Fruit fly (Drosophila melanogaster) whole organism, embryonic: ENCODE measurements around the gene mthl11.

Experiments used
- Abd-B ChIP-seq: fragments of 200-800 bp; sonication (Bioruptor generic); optimal IDR thresholded peaks from 2 replicates; lab custom pipeline; 2018; ENCODE audit warnings: missing biosample characterization, mild to moderate bottlenecking, missing genetic modification characterization, moderate library complexity
- Aef1 ChIP-seq: fragments of 200-800 bp; sonication (Bioruptor generic); IDR thresholded peaks from 3 replicates; pipeline ENCODE4 v1.3.6; 2022; ENCODE audit warnings: missing biosample characterization, missing genetic modification characterization
- CG10959 ChIP-seq: fragments of 200-800 bp; sonication (Bioruptor generic); IDR thresholded peaks from 2 replicates; pipeline ENCODE4 v1.3.6; 2022; ENCODE audit warnings: missing biosample characterization, missing genetic modification characterization
- CG10979 ChIP-seq: fragments of 200-800 bp; sonication (Bioruptor generic); optimal IDR thresholded peaks from 2 replicates; lab custom pipeline; 2018; ENCODE audit warnings: missing biosample characterization, mild to moderate bottlenecking, missing genetic modification characterization, moderate library complexity
- CG12219 ChIP-seq: fragments of 200-800 bp; sonication (Bioruptor generic); optimal IDR thresholded peaks from 3 replicates; lab custom pipeline; 2018; ENCODE audit warnings: missing biosample characterization, mild to moderate bottlenecking, missing genetic modification characterization
- CG1233 ChIP-seq: fragments of 200-800 bp; sonication (Bioruptor generic); optimal IDR thresholded peaks from 4 replicates; lab custom pipeline; 2018; ENCODE audit warnings: missing biosample characterization, mild to moderate bottlenecking, missing genetic modification characterization
- CG12391 ChIP-seq: fragments of 200-800 bp; sonication (Bioruptor generic); optimal IDR thresholded peaks from 3 replicates; lab custom pipeline; 2018; ENCODE audit warnings: missing biosample characterization, mild to moderate bottlenecking, missing genetic modification characterization, moderate library complexity
- CG12769 ChIP-seq: fragments of 200-800 bp; sonication (Bioruptor generic); optimal IDR thresholded peaks from 2 replicates; lab custom pipeline; 2019; ENCODE audit warnings: missing biosample characterization, mild to moderate bottlenecking, missing genetic modification characterization, moderate library complexity
- CG13296 ChIP-seq: fragments of 200-800 bp; sonication (Bioruptor generic); optimal IDR thresholded peaks from 3 replicates; lab custom pipeline; 2018; ENCODE audit warnings: missing biosample characterization, mild to moderate bottlenecking, missing genetic modification characterization
- CG14050 ChIP-seq: fragments of 200-800 bp; sonication (Bioruptor generic); IDR thresholded peaks from 3 replicates; pipeline ENCODE4 v1.3.6; 2022; ENCODE audit warnings: missing biosample characterization, missing genetic modification characterization
- CG14441 ChIP-seq: fragments of 200-800 bp; sonication (Bioruptor generic); IDR thresholded peaks from 2 replicates; pipeline ENCODE4 v1.3.6; 2022; ENCODE audit warnings: missing biosample characterization, missing genetic modification characterization
- CG14860 ChIP-seq: fragments of 200-800 bp; sonication (Bioruptor generic); IDR thresholded peaks from 3 replicates; pipeline ENCODE4 v1.3.6; 2022; ENCODE audit warnings: missing biosample characterization, missing genetic modification characterization; ENCODE audit not compliant: partially characterized antibody
- CG16813 ChIP-seq: fragments of 200-800 bp; sonication (Bioruptor generic); IDR thresholded peaks from 3 replicates; pipeline ENCODE4 v1.3.6; 2022; ENCODE audit warnings: missing biosample characterization, missing genetic modification characterization; ENCODE audit not compliant: partially characterized antibody
- CG16863 ChIP-seq: fragments of 200-800 bp; sonication (Bioruptor generic); optimal IDR thresholded peaks from 3 replicates; lab custom pipeline; 2016; ENCODE audit warnings: missing biosample characterization, missing genetic modification characterization
- CG17385 ChIP-seq: fragments of 200-800 bp; sonication (Bioruptor generic); optimal IDR thresholded peaks from 3 replicates; lab custom pipeline; 2018; ENCODE audit warnings: missing biosample characterization, mild to moderate bottlenecking, missing genetic modification characterization
- CG17568 ChIP-seq: fragments of 200-800 bp; sonication (Bioruptor generic); optimal IDR thresholded peaks from 2 replicates; lab custom pipeline; 2018; ENCODE audit warnings: missing biosample characterization, mild to moderate bottlenecking, missing genetic modification characterization, moderate library complexity
- CG1832 ChIP-seq: fragments of 200-800 bp; sonication (Bioruptor generic); optimal IDR thresholded peaks from 2 replicates; lab custom pipeline; 2017; ENCODE audit warnings: missing biosample characterization, mild to moderate bottlenecking, missing genetic modification characterization, inconsistent platforms
- CG3163 ChIP-seq: fragments of 200-800 bp; sonication (Bioruptor generic); optimal IDR thresholded peaks from 3 replicates; lab custom pipeline; 2016; ENCODE audit warnings: missing biosample characterization, missing genetic modification characterization
- CG4328 ChIP-seq: fragments of 200-800 bp; sonication (Bioruptor generic); optimal IDR thresholded peaks from 3 replicates; lab custom pipeline; 2017; ENCODE audit warnings: missing biosample characterization, missing genetic modification reagents, missing genetic modification characterization
- CG4404 ChIP-seq: fragments of 200-800 bp; sonication (Bioruptor generic); IDR thresholded peaks from 2 replicates; pipeline ENCODE4 v1.3.6; 2022; ENCODE audit warnings: missing biosample characterization, missing genetic modification characterization
- CG7928 ChIP-seq: fragments of 200-800 bp; sonication (Bioruptor generic); optimal IDR thresholded peaks from 2 replicates; lab custom pipeline; 2017; ENCODE audit warnings: missing biosample characterization, mild to moderate bottlenecking, missing genetic modification characterization
- CG8290 ChIP-seq, 3 experiments: fragments of 200-800 bp; sonication (Bioruptor generic); optimal IDR thresholded peaks; 2 replicates each; lab custom pipeline; 2016 to 2019; ENCODE audit warnings: missing biosample characterization in 3 of 3, missing genetic modification characterization in 3 of 3, mild to moderate bottlenecking in 2 of 3, moderate library complexity in 1 of 3
- Dek ChIP-seq: fragments of 200-800 bp; sonication (Bioruptor generic); optimal IDR thresholded peaks from 3 replicates; lab custom pipeline; 2019; ENCODE audit warnings: missing biosample characterization, mild to moderate bottlenecking, missing genetic modification characterization, moderate library complexity
- ERR ChIP-seq: fragments of 200-800 bp; sonication (Bioruptor generic); optimal IDR thresholded peaks from 2 replicates; lab custom pipeline; 2016; ENCODE audit warnings: missing biosample characterization, missing genetic modification characterization
- Jarid2 ChIP-seq: fragments of 200-800 bp; sonication (Bioruptor generic); optimal IDR thresholded peaks from 3 replicates; lab custom pipeline; 2017; ENCODE audit warnings: mild to moderate bottlenecking, missing biosample characterization, missing genetic modification reagents, missing genetic modification characterization
- Pdp1 ChIP-seq, 2 experiments: fragments of 200-800 bp; sonication (Bioruptor generic); optimal IDR thresholded peaks; 3 replicates each; lab custom pipeline; 2016; ENCODE audit warnings: missing biosample characterization in 2 of 2, missing genetic modification characterization in 2 of 2, mild to moderate bottlenecking in 1 of 2, moderate library complexity in 1 of 2
- Stat92E ChIP-seq, 3 experiments: fragments of >200 bp in 2 of 3; fragments of 200-800 bp in 1 of 3; sonication (Bioruptor generic) in 1 of 3; optimal IDR thresholded peaks; 2 replicates each; lab custom pipeline; 2017 to 2019; ENCODE audit warnings: missing biosample characterization in 3 of 3, missing genetic modification characterization in 3 of 3, mild to moderate bottlenecking in 1 of 3, moderate library complexity in 1 of 3
- abd-A ChIP-seq: fragments of 200-800 bp; sonication (Bioruptor generic); optimal IDR thresholded peaks from 3 replicates; lab custom pipeline; 2019; ENCODE audit warnings: missing biosample characterization, mild to moderate bottlenecking, missing genetic modification characterization, moderate library complexity
- ac ChIP-seq: fragments of 200-800 bp; sonication (Bioruptor generic); optimal IDR thresholded peaks from 3 replicates; lab custom pipeline; 2017; ENCODE audit warnings: missing biosample characterization, mild to moderate bottlenecking, missing genetic modification characterization
- bsh ChIP-seq, 2 experiments: fragments of 200-800 bp; sonication (Bioruptor generic); optimal IDR thresholded peaks; 2 replicates each; lab custom pipeline; 2017 to 2018; ENCODE audit warnings: mild to moderate bottlenecking in 2 of 2, missing biosample characterization in 2 of 2, missing genetic modification characterization in 2 of 2, moderate library complexity in 1 of 2
- chm ChIP-seq: fragments of 200-800 bp; sonication (Bioruptor generic); IDR thresholded peaks from 2 replicates; pipeline ENCODE4 v1.3.6; 2022; ENCODE audit warnings: missing biosample characterization, missing genetic modification characterization
- ci ChIP-seq: fragments of 200-800 bp; sonication (Bioruptor generic); IDR thresholded peaks from 3 replicates; pipeline ENCODE4 v1.3.6; 2022; ENCODE audit warnings: missing biosample characterization, missing genetic modification characterization
- crp ChIP-seq, 2 experiments: fragments of 200-800 bp; sonication (Bioruptor generic); optimal IDR thresholded peaks; 2 replicates in 1 of 2; 3 replicates in 1 of 2; lab custom pipeline; 2017; ENCODE audit warnings: missing biosample characterization in 2 of 2, missing genetic modification characterization in 2 of 2, mild to moderate bottlenecking in 1 of 2, moderate library complexity in 1 of 2
- dm ChIP-seq: fragments of 200-800 bp; sonication (Bioruptor generic); optimal IDR thresholded peaks from 3 replicates; lab custom pipeline; 2016; ENCODE audit warnings: missing biosample characterization, missing genetic modification characterization
- hb ChIP-seq: fragments of 200-800 bp; sonication (Bioruptor generic); IDR thresholded peaks from 3 replicates; pipeline ENCODE4 v1.3.6; 2022; ENCODE audit warnings: missing biosample characterization, missing genetic modification characterization; ENCODE audit not compliant: partially characterized antibody
- hkb ChIP-seq, 2 experiments: fragments of 200-800 bp in 1 of 2; fragments of >200 bp in 1 of 2; sonication (Bioruptor generic) in 1 of 2; IDR thresholded peaks in 1 of 2; optimal IDR thresholded peaks in 1 of 2; 2 replicates each; pipeline versions ENCODE4 v1.3.6 to Lab custom; 2017 to 2022; ENCODE audit warnings: missing biosample characterization in 1 of 2, missing genetic modification characterization in 1 of 2
- hth ChIP-seq: fragments of >200 bp; optimal IDR thresholded peaks from 2 replicates; lab custom pipeline; 2017; ENCODE audit warnings: inconsistent platforms
- kni ChIP-seq: fragments of 200-800 bp; sonication (Bioruptor generic); optimal IDR thresholded peaks from 3 replicates; lab custom pipeline; 2017; ENCODE audit warnings: mild to moderate bottlenecking, missing biosample characterization, missing genetic modification reagents, missing genetic modification characterization
- lab ChIP-seq: fragments of 200-800 bp; sonication (Bioruptor generic); optimal IDR thresholded peaks from 3 replicates; lab custom pipeline; 2017; ENCODE audit warnings: missing biosample characterization, missing genetic modification characterization, mild to moderate bottlenecking, moderate library complexity, missing genetic modification reagents
- mirr ChIP-seq: fragments of 200-800 bp; sonication (Bioruptor generic); optimal IDR thresholded peaks from 3 replicates; lab custom pipeline; 2018; ENCODE audit warnings: missing biosample characterization, mild to moderate bottlenecking, missing genetic modification characterization
- nerfin-2 ChIP-seq: fragments of 200-800 bp; sonication (Bioruptor generic); IDR thresholded peaks from 2 replicates; pipeline ENCODE4 v1.3.6; 2022; ENCODE audit warnings: missing biosample characterization, missing genetic modification characterization; ENCODE audit not compliant: partially characterized antibody
- nom ChIP-seq: fragments of 200-800 bp; sonication (Bioruptor generic); optimal IDR thresholded peaks from 2 replicates; lab custom pipeline; 2017; ENCODE audit warnings: missing biosample characterization, missing genetic modification characterization, mild to moderate bottlenecking, moderate library complexity, missing genetic modification reagents
- pho ChIP-seq: fragments of 200-800 bp; sonication (Bioruptor generic); optimal IDR thresholded peaks from 2 replicates; lab custom pipeline; 2016; ENCODE audit warnings: missing biosample characterization, missing genetic modification characterization
- repo ChIP-seq: fragments of 200-800 bp; sonication (Bioruptor generic); optimal IDR thresholded peaks from 2 replicates; lab custom pipeline; 2016; ENCODE audit warnings: missing biosample characterization, missing genetic modification characterization
- schlank ChIP-seq: fragments of 200-800 bp; sonication (Bioruptor generic); optimal IDR thresholded peaks from 2 replicates; lab custom pipeline; 2018; ENCODE audit warnings: missing biosample characterization, mild to moderate bottlenecking, missing genetic modification characterization
- stc ChIP-seq: fragments of 200-800 bp; sonication (Bioruptor generic); IDR thresholded peaks from 2 replicates; pipeline ENCODE4 v1.3.6; 2022; ENCODE audit warnings: missing biosample characterization, missing genetic modification characterization

The mthl11 gene

DNA sequence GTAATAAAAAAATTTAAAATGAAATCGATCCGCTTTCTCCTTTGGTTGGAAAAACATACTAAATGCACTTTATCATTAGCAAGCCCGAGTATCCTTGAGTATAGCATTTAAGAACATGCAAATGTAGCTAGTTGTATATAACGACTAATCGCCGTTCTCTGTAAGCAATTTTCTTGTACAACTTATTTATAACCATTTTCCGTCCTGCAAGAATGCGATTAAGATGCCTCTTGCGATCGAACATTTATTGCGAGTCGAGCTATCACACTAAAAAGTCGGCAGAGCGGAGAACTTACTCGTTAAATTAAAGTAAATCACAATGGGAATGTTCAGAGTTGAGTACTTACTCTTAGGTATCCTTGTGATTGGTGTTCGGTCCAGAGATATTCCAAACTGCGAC is at the start of gene mthl11:
TSS of gene mthl11 (plus strand) at position 301 of the 400 bp plus-strand sequence.
- TF ChIP-seq CG12391 (tag; lab: Kevin White, UChicago) (no peak), dm (GFP tag; lab: Kevin White, UChicago) (no peak), hkb (optimal IDR thresholded peaks at IDR 0.05; lab: Kevin White, UChicago) (no peak), hkb (GFP tag; IDR thresholded peaks at IDR 0.05; lab: Robert Waterston, UW) (no peak), CG4404 (GFP tag; lab: Robert Waterston, UW) (no peak)

DNA sequence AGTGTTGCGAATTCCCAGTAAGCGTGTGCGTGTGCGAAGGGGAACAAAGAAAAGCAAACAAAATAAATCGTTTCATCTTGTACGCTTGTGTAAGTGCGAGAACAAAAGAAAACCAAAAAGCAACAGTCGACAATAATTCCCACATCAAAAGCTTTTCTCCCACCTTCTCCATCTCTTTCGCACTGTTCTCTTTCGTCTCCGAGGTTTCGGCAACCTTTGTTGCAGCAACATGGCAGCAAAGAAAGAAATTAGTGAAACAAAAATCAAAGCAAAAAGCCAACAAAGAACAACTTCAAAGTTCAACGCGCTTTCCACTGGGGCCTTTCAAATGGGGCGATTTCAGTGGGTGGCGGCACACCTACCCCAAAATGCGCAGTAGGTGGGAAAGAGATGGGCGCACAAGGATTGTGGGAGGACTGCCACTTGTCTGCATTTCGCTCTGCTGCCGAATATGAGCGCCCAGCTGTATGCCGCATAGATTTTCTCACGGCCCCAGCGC is 48.8 kb upstream of the mthl11 start:
- TF ChIP-seq nom (GFP tag; lab: Kevin White, UChicago): peak; percentile 99
- TF ChIP-seq CG12219 (GFP tag; lab: Kevin White, UChicago): no peak
- no peak for TF ChIP-seq CG4404 (GFP tag; lab: Robert Waterston, UW)
- TF ChIP-seq nerfin-2: no peak
- TF ChIP-seq kni (GFP tag; lab: Kevin White, UChicago): peak; percentile 37
- TF ChIP-seq pho (GFP tag; lab: Kevin White, UChicago): no peak
- TF ChIP-seq CG13296 (GFP tag; lab: Kevin White, UChicago): no peak
- TF ChIP-seq lab (GFP tag; lab: Kevin White, UChicago): peak; percentile 8
- TF ChIP-seq ci (GFP tag; lab: Robert Waterston, UW): no peak
- TF ChIP-seq CG10979 (tag; lab: Kevin White, UChicago): no peak
- no peak for TF ChIP-seq Jarid2
- no peak for TF ChIP-seq stc
- no peak for TF ChIP-seq Stat92E (GFP tag; optimal IDR thresholded peaks at IDR 0.05; lab: Kevin White, UChicago)
- no peak for TF ChIP-seq repo (GFP tag; lab: Kevin White, UChicago)
- TF ChIP-seq chm (GFP tag; lab: Robert Waterston, UW): no peak
- no peak for TF ChIP-seq Aef1 (GFP tag; lab: Robert Waterston, UW)
- no peak for TF ChIP-seq CG10959 (GFP tag; lab: Robert Waterston, UW)
- no peak for TF ChIP-seq CG8290 (GFP tag; optimal IDR thresholded peaks at IDR 0.05; lab: Kevin White, UChicago)
- peak in 1 of 2 experiments; percentile 19 for TF ChIP-seq CG8290 (tag; optimal IDR thresholded peaks at IDR 0.05; lab: Kevin White, UChicago)
- TF ChIP-seq CG4328 (GFP tag; lab: Kevin White, UChicago): no peak
- no peak for TF ChIP-seq CG7928 (GFP tag; lab: Kevin White, UChicago)
- peak; percentile 2 for TF ChIP-seq ERR
- peak; percentile 70 for TF ChIP-seq CG12769 (tag; lab: Kevin White, UChicago)
- no peak for TF ChIP-seq CG14441
- no peak for TF ChIP-seq Dek
- TF ChIP-seq bsh (GFP tag; optimal IDR thresholded peaks at IDR 0.05; lab: Kevin White, UChicago): peak in 1 of 2 experiments; percentile 99
- TF ChIP-seq CG16813: no peak
- TF ChIP-seq crp (GFP tag; optimal IDR thresholded peaks at IDR 0.05; lab: Kevin White, UChicago): no peak
- TF ChIP-seq abd-A (tag; lab: Kevin White, UChicago): peak; percentile 93
- TF ChIP-seq CG14860 (GFP tag; lab: Robert Waterston, UW): no peak
- peak; percentile 11 for TF ChIP-seq CG1233 (GFP tag; lab: Kevin White, UChicago)
- no peak for TF ChIP-seq CG17385
- no peak for TF ChIP-seq hth (lab: Kevin White, UChicago)
- peak; percentile 93 for TF ChIP-seq CG3163
- no peak for TF ChIP-seq schlank (tag; lab: Kevin White, UChicago)
- no peak for TF ChIP-seq ac (GFP tag; lab: Kevin White, UChicago)
- peak; percentile 38 for TF ChIP-seq CG1832 (GFP tag; lab: Kevin White, UChicago)
- peak; percentile 2 for TF ChIP-seq CG17568 (GFP tag; lab: Kevin White, UChicago)
- no peak for TF ChIP-seq CG16863 (GFP tag; lab: Kevin White, UChicago)
- TF ChIP-seq mirr: peak; percentile 49
- TF ChIP-seq CG14050 (GFP tag; lab: Robert Waterston, UW): no peak
- no peak for TF ChIP-seq hb (GFP tag; lab: Robert Waterston, UW)
- peak in 1 of 2 experiments; percentile 38 for TF ChIP-seq Pdp1 (GFP tag; optimal IDR thresholded peaks at IDR 0.05; lab: Kevin White, UChicago)
- no peak for TF ChIP-seq Abd-B (GFP tag; lab: Kevin White, UChicago)
